Worm (Caenorhabditis elegans): Measurements from ENCODE around the gene F14B8.4.
A peak's percentile ranks its signal among the peaks of the same experiment; 100 is the strongest.

Gene F14B8.4

DNA sequence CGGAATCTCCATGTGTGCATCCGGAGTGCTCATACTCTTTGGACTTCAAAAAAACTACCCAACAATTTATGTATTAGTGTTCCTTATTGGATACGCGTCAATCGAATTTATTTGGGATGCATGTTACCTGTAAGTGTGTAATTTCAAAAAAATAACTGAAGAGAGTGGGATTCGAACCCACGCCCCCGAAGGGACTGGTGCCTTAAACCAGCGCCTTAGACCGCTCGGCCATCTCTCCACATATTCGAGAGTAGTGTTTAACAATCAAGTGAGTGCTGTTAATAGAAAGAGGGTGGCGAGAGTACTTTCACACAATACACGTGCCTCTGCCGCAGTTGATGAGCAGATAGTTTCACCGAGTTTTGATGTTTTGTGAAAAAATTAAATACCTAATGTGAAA, 3.2 kb upstream of the F14B8.4 start (continued):
- TF ChIP-seq sdz-12 (GFP tag; optimal IDR thresholded peaks at IDR 0.05) (peak; percentile 25), ztf-11 (tag; optimal IDR thresholded peaks at IDR 0.05) (no peak), snpc-1.2 (GFP tag; IDR thresholded peaks at IDR 0.05) (peak; percentile 83), ceh-44 (GFP tag; IDR thresholded peaks at IDR 0.05) (0 out of 2 replicates have a peak, but pooled peaks have one; percentile 30), mep-1 (tag; optimal IDR thresholded peaks at IDR 0.05) (peak; percentile 69), lir-3 (tag; optimal IDR thresholded peaks at IDR 0.05) (peak; percentile 60), nhr-6 (tag; optimal IDR thresholded peaks at IDR 0.05) (peak; percentile 43), nhr-41 (GFP tag; IDR thresholded peaks at IDR 0.05) (0 out of 2 replicates have a peak, but pooled peaks have one; percentile 17), zip-2 (tag; optimal IDR thresholded peaks at IDR 0.05) (peak; percentile 27), F10B5.3 (tag; optimal IDR thresholded peaks at IDR 0.05) (no peak), madf-9 (GFP tag; conservative IDR thresholded peaks at IDR 0.05) (peak; percentile 80), ztf-7 (tag; optimal IDR thresholded peaks at IDR 0.05) (peak; percentile 29), hmg-1.1 (GFP tag; IDR thresholded peaks at IDR 0.05) (peak; percentile 68), mdl-1 (tag; optimal IDR thresholded peaks at IDR 0.05) (peak; percentile 29 to 92), lim-7 (GFP tag; IDR thresholded peaks at IDR 0.05) (peak; percentile 79), lin-29 (GFP tag; IDR thresholded peaks at IDR 0.05) (no peak), snpc-4 (tag; optimal IDR thresholded peaks at IDR 0.05) (no peak), php-3 (GFP tag; IDR thresholded peaks at IDR 0.05) (peak; percentile 75), zfp-3 (GFP tag; conservative IDR thresholded peaks at IDR 0.05) (no peak), madf-5 (GFP tag; IDR thresholded peaks at IDR 0.05) (peak; percentile 64 to 73; a peak in 3 of 4 replicates), ceh-62 (tag; optimal IDR thresholded peaks at IDR 0.05) (no peak), zfp-2 (tag; optimal IDR thresholded peaks at IDR 0.05) (peak; percentile 29), daf-19 (GFP tag; conservative IDR thresholded peaks at IDR 0.05) (peak; percentile 90), lin-38 (GFP tag; IDR thresholded peaks at IDR 0.05) (no peak; the same call in 1 of the 2 replicates), mxl-3 (GFP tag; optimal IDR thresholded peaks at IDR 0.05) (peak; percentile 70), aly-2 (tag; optimal IDR thresholded peaks at IDR 0.05) (no peak), gei-8 (GFP tag; optimal IDR thresholded peaks at IDR 0.05) (peak; percentile 63), unc-39 (tag; optimal IDR thresholded peaks at IDR 0.05) (no peak), unc-62 (GFP tag; optimal IDR thresholded peaks at IDR 0.05 in 1 of 2) (no peak), unc-62 (tag; optimal IDR thresholded peaks at IDR 0.05) (no peak), spr-1 (tag; optimal IDR thresholded peaks at IDR 0.05) (no peak), ZK546.5 (tag; optimal IDR thresholded peaks at IDR 0.05) (no peak), hlh-11 (tag; optimal IDR thresholded peaks at IDR 0.05) (peak; percentile 59), dmd-6 (GFP tag; IDR thresholded peaks at IDR 0.05) (peak; percentile 70), lin-15B (tag; optimal IDR thresholded peaks at IDR 0.05) (no peak), mxl-2 (GFP tag; conservative IDR thresholded peaks at IDR 0.05) (0 out of 2 replicates have a peak, but pooled peaks have one; percentile 33), fos-1 (tag; optimal IDR thresholded peaks at IDR 0.05) (no peak), T26A8.4 (GFP tag; IDR thresholded peaks at IDR 0.05) (peak; percentile 73), daf-8 (GFP tag; IDR thresholded peaks at IDR 0.05) (no peak), tra-1 (GFP tag; IDR thresholded peaks at IDR 0.05) (peak; percentile 87), aha-1 (tag) (peak; percentile 61), daf-12 (tag; optimal IDR thresholded peaks at IDR 0.05) (no peak), skn-1 (tag; optimal IDR thresholded peaks at IDR 0.05) (no peak), egl-43 (GFP tag; IDR thresholded peaks at IDR 0.05) (no peak; the same call in 1 of the 2 replicates), D1046.2 (GFP tag; IDR thresholded peaks at IDR 0.05) (peak; percentile 58; the same call in 1 of the 2 replicates), arid-1 (GFP tag; conservative IDR thresholded peaks at IDR 0.05) (peak; percentile 59), R02D3.7 (tag; optimal IDR thresholded peaks at IDR 0.05) (no peak), daf-16 (GFP tag; optimal IDR thresholded peaks at IDR 0.05) (peak; percentile 49 to 79), daf-16 (tag; optimal IDR thresholded peaks at IDR 0.05) (peak; percentile 63), cey-2 (tag; optimal IDR thresholded peaks at IDR 0.05; ENCODE audit: borderline replicate concordance, insufficient read depth) (no peak), mes-2 (tag; optimal IDR thresholded peaks at IDR 0.05; ENCODE audit: poor library complexity, severe bottlenecking) (peak; percentile 82), ceh-20 (GFP tag; IDR thresholded peaks at IDR 0.05) (peak; percentile 63; the same call in 1 of the 2 replicates)
